Worm (Caenorhabditis elegans) whole organism, mixed stage, embryonic: ENCODE data around the gene T27D12.1.

Experiments used
- bed-3 ChIP-seq: fragments of 200-800 bp; sonication (Bioruptor generic); optimal IDR thresholded peaks from 3 replicates; lab custom pipeline; 2018; ENCODE audit warnings: mild to moderate bottlenecking, missing genetic modification characterization, moderate library complexity, missing compliant biosample characterization
- blmp-1 ChIP-seq: fragments of 150-350 bp; optimal IDR thresholded peaks from 2 replicates; lab custom pipeline; 2014; ENCODE audit warnings: missing biosample characterization, missing genetic modification characterization
- ceh-39 ChIP-seq: fragments of 150-350 bp; optimal IDR thresholded peaks from 2 replicates; lab custom pipeline; 2014; ENCODE audit warnings: missing biosample characterization, missing genetic modification characterization
- ceh-43 ChIP-seq: fragments of 200-800 bp; sonication (Bioruptor generic); optimal IDR thresholded peaks from 2 replicates; lab custom pipeline; 2018; ENCODE audit warnings: mild to moderate bottlenecking, missing genetic modification characterization, moderate library complexity, missing compliant biosample characterization
- ceh-83 ChIP-seq: fragments of 200-800 bp; sonication (Bioruptor generic); optimal IDR thresholded peaks from 2 replicates; lab custom pipeline; 2018; ENCODE audit warnings: mild to moderate bottlenecking, missing genetic modification characterization, missing compliant biosample characterization
- ces-1 ChIP-seq: fragments of 150-350 bp; optimal IDR thresholded peaks from 2 replicates; lab custom pipeline; 2014; ENCODE audit warnings: missing biosample characterization, missing genetic modification reagents, missing genetic modification characterization
- drap-1 ChIP-seq: fragments of 200-800 bp; sonication (Bioruptor generic); optimal IDR thresholded peaks from 3 replicates; lab custom pipeline; 2018; ENCODE audit warnings: mild to moderate bottlenecking, missing genetic modification characterization, missing compliant biosample characterization
- elt-1 ChIP-seq: sonication (generic microtip); optimal IDR thresholded peaks from 2 replicates; lab custom pipeline; 2017; ENCODE audit warnings: missing genetic modification characterization, mild to moderate bottlenecking, missing compliant biosample characterization, antibody characterized with exemption, moderate library complexity, borderline replicate concordance; ENCODE audit not compliant: insufficient read depth
- flh-1 ChIP-seq: fragments of 200-800 bp; sonication (Bioruptor generic); optimal IDR thresholded peaks from 2 replicates; lab custom pipeline; 2018; ENCODE audit warnings: mild to moderate bottlenecking, missing genetic modification characterization, moderate library complexity, missing compliant biosample characterization
- ham-2 ChIP-seq: fragments of 200-800 bp; sonication (Bioruptor generic); optimal IDR thresholded peaks from 2 replicates; lab custom pipeline; 2018; ENCODE audit warnings: mild to moderate bottlenecking, missing genetic modification characterization, missing compliant biosample characterization
- hlh-1 ChIP-seq: fragments of 150-350 bp; optimal IDR thresholded peaks from 2 replicates; lab custom pipeline; 2014; ENCODE audit warnings: missing biosample characterization, missing genetic modification reagents, missing genetic modification characterization
- lin-13 ChIP-seq: fragments of 150-350 bp; optimal IDR thresholded peaks from 2 replicates; lab custom pipeline; 2014; ENCODE audit warnings: missing biosample characterization, missing genetic modification characterization
- lin-32 ChIP-seq: fragments of 200-800 bp; sonication (Bioruptor generic); optimal IDR thresholded peaks from 2 replicates; lab custom pipeline; 2018; ENCODE audit warnings: mild to moderate bottlenecking, missing genetic modification characterization, missing compliant biosample characterization
- mab-5 ChIP-seq: fragments of 150-350 bp; optimal IDR thresholded peaks from 2 replicates; lab custom pipeline; 2014; ENCODE audit warnings: missing biosample characterization, missing genetic modification characterization
- mep-1 ChIP-seq: fragments of 150-350 bp; optimal IDR thresholded peaks from 2 replicates; lab custom pipeline; 2017; ENCODE audit warnings: missing biosample characterization, missing genetic modification reagents, missing genetic modification characterization, inconsistent platforms
- mls-2 ChIP-seq: sonication (generic microtip); optimal IDR thresholded peaks from 2 replicates; lab custom pipeline; 2016; ENCODE audit warnings: mild to moderate bottlenecking, missing genetic modification characterization, moderate library complexity, missing compliant biosample characterization
- nhr-12 ChIP-seq: fragments of 150-350 bp; optimal IDR thresholded peaks from 2 replicates; lab custom pipeline; 2014; ENCODE audit warnings: missing biosample characterization, missing genetic modification characterization
- nhr-2 ChIP-seq: fragments of 150-350 bp; optimal IDR thresholded peaks from 2 replicates; lab custom pipeline; 2014; ENCODE audit warnings: missing biosample characterization, missing genetic modification characterization
- nhr-237 ChIP-seq: fragments of 150-350 bp; optimal IDR thresholded peaks from 2 replicates; lab custom pipeline; 2014; ENCODE audit warnings: missing biosample characterization, missing genetic modification characterization
- nhr-28 ChIP-seq: fragments of 150-350 bp; optimal IDR thresholded peaks from 2 replicates; lab custom pipeline; 2014; ENCODE audit warnings: missing biosample characterization, missing genetic modification characterization
- sem-2 ChIP-seq: fragments of 200-800 bp; sonication (Bioruptor generic); optimal IDR thresholded peaks from 2 replicates; lab custom pipeline; 2018; ENCODE audit warnings: mild to moderate bottlenecking, missing genetic modification characterization, missing compliant biosample characterization
- sptf-1 ChIP-seq: sonication (generic microtip); optimal IDR thresholded peaks from 2 replicates; lab custom pipeline; 2017; ENCODE audit warnings: mild to moderate bottlenecking, missing genetic modification characterization, moderate library complexity, missing compliant biosample characterization
- tbx-8 ChIP-seq: fragments of 200-800 bp; sonication (Bioruptor generic); optimal IDR thresholded peaks from 2 replicates; lab custom pipeline; 2018; ENCODE audit warnings: mild to moderate bottlenecking, missing genetic modification characterization, moderate library complexity, missing compliant biosample characterization
- unc-120 ChIP-seq: sonication (generic microtip); optimal IDR thresholded peaks from 2 replicates; lab custom pipeline; 2017; ENCODE audit warnings: missing genetic modification characterization, missing compliant biosample characterization; ENCODE audit not compliant: poor library complexity, severe bottlenecking
- unc-39 ChIP-seq: fragments of 150-350 bp; optimal IDR thresholded peaks from 2 replicates; lab custom pipeline; 2014; ENCODE audit warnings: missing biosample characterization, missing genetic modification characterization
- unc-62 ChIP-seq: fragments of 150-350 bp; optimal IDR thresholded peaks from 2 replicates; lab custom pipeline; 2014; ENCODE audit warnings: missing biosample characterization, missing genetic modification reagents, missing genetic modification characterization
- zip-8 ChIP-seq: fragments of 150-350 bp; optimal IDR thresholded peaks from 2 replicates; lab custom pipeline; 2014; ENCODE audit warnings: missing biosample characterization, missing genetic modification characterization
- ztf-11 ChIP-seq: fragments of 150-350 bp; optimal IDR thresholded peaks from 2 replicates; lab custom pipeline; 2014; ENCODE audit warnings: missing biosample characterization, missing genetic modification characterization

Gene T27D12.1

ce11 chrII:11813895-11814369 is 28.5 kb upstream of the T27D12.1 start, which contains the start of gene F43G6.8:
TSS of gene F43G6.8 (minus strand) at chrII:11814092.
- TF ChIP-seq unc-62 (GFP tag; lab: Kevin White, UChicago), result no peak
- TF ChIP-seq ham-2 (GFP tag; lab: Kevin White, UChicago), result peak; percentile 40
- TF ChIP-seq unc-120 (tag; lab: Kevin White, UChicago), result peak; percentile 26
- TF ChIP-seq, all 35 proteins: peak for 2

- TF ChIP-seq mab-5 (tag; lab: Kevin White, UChicago), result no peak
- TF ChIP-seq unc-120 (tag; lab: Kevin White, UChicago), result no peak
- TF ChIP-seq, all 35 proteins: peak for 0
These were observed 26.4 kb upstream of the T27D12.1 start for ce11 chrII:11816014-11816413.

ce11 chrII:11816475-11816874 is 25.9 kb upstream of the T27D12.1 start, which contains the start of gene pap-3:
TSS of gene pap-3 (minus strand) at chrII:11816575.
- TF ChIP-seq tbx-8 (GFP tag; lab: Kevin White, UChicago) (no peak), nhr-237 (tag; lab: Kevin White, UChicago) (no peak), sem-2 (GFP tag; lab: Kevin White, UChicago) (no peak), drap-1 (GFP tag; lab: Kevin White, UChicago) (no peak), flh-1 (no peak), ham-2 (GFP tag; lab: Kevin White, UChicago) (no peak), mls-2 (no peak), nhr-12 (tag; lab: Kevin White, UChicago) (no peak), unc-120 (tag; lab: Kevin White, UChicago) (no peak), hlh-1 (tag; lab: Kevin White, UChicago) (no peak), nhr-2 (tag; lab: Kevin White, UChicago) (no peak), sptf-1 (tag; lab: Kevin White, UChicago) (no peak)

ce11 chrII:11819824-11820223 is 22.6 kb upstream of the T27D12.1 start, which contains the start of gene Y6D1A.2:
TSS of gene Y6D1A.2 (minus strand) at chrII:11819924.
- TF ChIP-seq ceh-83 (GFP tag; lab: Kevin White, UChicago) (no peak), elt-1 (tag; lab: Kevin White, UChicago) (peak; percentile 50)

ce11 chrII:11823566-11824308 is 18.7 kb upstream of the T27D12.1 start, which contains the start of gene Y6D1A.1:
TSS of gene Y6D1A.1 (minus strand) at chrII:11823616.
- TF ChIP-seq unc-62 (GFP tag; lab: Kevin White, UChicago), result no peak
- TF ChIP-seq tbx-8 (GFP tag; lab: Kevin White, UChicago), result no peak
- no peak for TF ChIP-seq ces-1 (GFP tag; lab: Kevin White, UChicago)
- no peak for TF ChIP-seq unc-39 (tag; lab: Kevin White, UChicago)
- TF ChIP-seq drap-1 (GFP tag; lab: Kevin White, UChicago), result no peak
- TF ChIP-seq sptf-1 (tag; lab: Kevin White, UChicago), result no peak
- TF ChIP-seq ceh-43 (GFP tag; lab: Kevin White, UChicago), result no peak

- TF ChIP-seq ham-2 (GFP tag; lab: Kevin White, UChicago) (no peak), bed-3 (no peak), flh-1 (no peak), sptf-1 (tag; lab: Kevin White, UChicago) (no peak), sem-2 (GFP tag; lab: Kevin White, UChicago) (no peak), nhr-28 (tag; lab: Kevin White, UChicago) (no peak), lin-13 (no peak), nhr-2 (tag; lab: Kevin White, UChicago) (no peak), nhr-12 (tag; lab: Kevin White, UChicago) (no peak), drap-1 (GFP tag; lab: Kevin White, UChicago) (no peak), blmp-1 (tag; lab: Kevin White, UChicago) (no peak), nhr-237 (tag; lab: Kevin White, UChicago) (no peak), mep-1 (no peak), unc-120 (tag; lab: Kevin White, UChicago) (no peak), ceh-39 (no peak), ztf-11 (tag; lab: Kevin White, UChicago) (no peak), lin-32 (no peak), zip-8 (tag; lab: Kevin White, UChicago) (no peak), ces-1 (GFP tag; lab: Kevin White, UChicago) (no peak)
These were observed 12.5 kb upstream of the T27D12.1 start, which contains the start of gene pes-5 for ce11 chrII:11829920-11830319. TSS of gene pes-5 (minus strand) at chrII:11830020.
